Fruit fly (Drosophila melanogaster) whole organism: ENCODE results near the gene ttk.

Source experiments
- CG8478 ChIP-seq: fragments of >200 bp; optimal IDR thresholded peaks from 2 replicates; lab custom pipeline; 2018; ENCODE audit warnings: inconsistent platforms
- Dll ChIP-seq: fragments of >200 bp; optimal IDR thresholded peaks from 2 replicates; lab custom pipeline; 2017
- EcR ChIP-seq, 2 experiments: fragments of >200 bp; optimal IDR thresholded peaks; 2 replicates each; lab custom pipeline; 2017; ENCODE audit warnings: missing biosample characterization in 2 of 2, missing genetic modification characterization in 2 of 2, missing genetic modification reagents in 2 of 2
- pan ChIP-seq: fragments of >200 bp; optimal IDR thresholded peaks from 2 replicates; lab custom pipeline; 2017
- psq ChIP-seq: fragments of >200 bp; optimal IDR thresholded peaks from 2 replicates; lab custom pipeline; 2017
- usp ChIP-seq: fragments of >200 bp; optimal IDR thresholded peaks from 2 replicates; lab custom pipeline; 2017; ENCODE audit warnings: missing biosample characterization, missing genetic modification characterization, mixed read lengths

- no peak for TF ChIP-seq pan
- no peak for TF ChIP-seq Dll (lab: Kevin White, UChicago)
- TF ChIP-seq CG8478 (lab: Kevin White, UChicago) = no peak
- no peak for TF ChIP-seq usp (GFP tag; lab: Kevin White, UChicago)
- no peak for TF ChIP-seq EcR (GFP tag; optimal IDR thresholded peaks at IDR 0.05; lab: Kevin White, UChicago)
- no peak for TF ChIP-seq psq (lab: Kevin White, UChicago)
Observed at dm6 chr3R:31724136-31724535, 10.5 kb downstream of the ttk start.
